Worm (Caenorhabditis elegans): Measurements from ENCODE around the gene jhdm-1.

The jhdm-1 gene

ce11 chrIII:6420995-6421404, 33.3 kb upstream of the jhdm-1 start (continued):
- peak; percentile 89 for TF ChIP-seq repo-1 (tag; optimal IDR thresholded peaks at IDR 0.05)
- no peak for TF ChIP-seq bed-2 (GFP tag; IDR thresholded peaks at IDR 0.05)
- TF ChIP-seq F55B11.4 (tag; optimal IDR thresholded peaks at IDR 0.05; ENCODE audit: borderline replicate concordance, insufficient read depth): no peak
- TF ChIP-seq akir-1 (GFP tag; optimal IDR thresholded peaks at IDR 0.05): no peak
- TF ChIP-seq ztf-26 (tag; optimal IDR thresholded peaks at IDR 0.05): peak; percentile 88
- peak; percentile 35; the same call in 1 of the 2 replicates for TF ChIP-seq Y95B8A.8 (GFP tag; IDR thresholded peaks at IDR 0.05)
- no peak for TF ChIP-seq B0035.1 (tag; optimal IDR thresholded peaks at IDR 0.05)
- no peak for TF ChIP-seq F39B2.1 (GFP tag; IDR thresholded peaks at IDR 0.05)
- TF ChIP-seq lsl-1 (GFP tag; optimal IDR thresholded peaks at IDR 0.05): no peak
- TF ChIP-seq mel-28 (tag; optimal IDR thresholded peaks at IDR 0.05; ENCODE audit: borderline replicate concordance): no peak
- peak; percentile 50; the same call in 1 of the 2 replicates for TF ChIP-seq madf-6 (GFP tag; IDR thresholded peaks at IDR 0.05)
- no peak for TF ChIP-seq rpc-1 (optimal IDR thresholded peaks at IDR 0.05)
- TF ChIP-seq rpc-1 (tag; optimal IDR thresholded peaks at IDR 0.05): no peak
- TF ChIP-seq attf-6 (GFP tag; IDR thresholded peaks at IDR 0.05): no peak
- peak; percentile 88 for TF ChIP-seq somi-1 (GFP tag; optimal IDR thresholded peaks at IDR 0.05)
- TF ChIP-seq nfyb-1 (GFP tag; IDR thresholded peaks at IDR 0.05): peak; percentile 90
- TF ChIP-seq F10E7.11 (tag; optimal IDR thresholded peaks at IDR 0.05): no peak
- peak; percentile 41; the same call in 1 of the 2 replicates for TF ChIP-seq rcor-1 (GFP tag; IDR thresholded peaks at IDR 0.05)
- peak; percentile 74 for TF ChIP-seq ets-4 (GFP tag; optimal IDR thresholded peaks at IDR 0.05)
- TF ChIP-seq pha-4 (tag; optimal IDR thresholded peaks at IDR 0.05): no peak
- TF ChIP-seq hrde-1 (tag; optimal IDR thresholded peaks at IDR 0.05; ENCODE audit: borderline replicate concordance): no peak
- TF ChIP-seq sea-2 (GFP tag; IDR thresholded peaks at IDR 0.05): no peak
- TF ChIP-seq mcd-1 (GFP tag; IDR thresholded peaks at IDR 0.05): peak; percentile 81
- no peak for TF ChIP-seq aptf-3 (GFP tag; IDR thresholded peaks at IDR 0.05)
- TF ChIP-seq Y53G8AR.9 (GFP tag; conservative IDR thresholded peaks at IDR 0.05): no peak
- TF ChIP-seq Y79H2A.3 (GFP tag; conservative IDR thresholded peaks at IDR 0.05): no peak
- no peak for TF ChIP-seq snpc-4 (GFP tag; optimal IDR thresholded peaks at IDR 0.05)
- TF ChIP-seq snpc-4 (tag; optimal IDR thresholded peaks at IDR 0.05): peak in 2 of 4 experiments; percentile 56 to 60
- TF ChIP-seq nfya-2 (GFP tag; IDR thresholded peaks at IDR 0.05): no peak
- no peak for TF ChIP-seq ceh-79 (tag; optimal IDR thresholded peaks at IDR 0.05)
- no peak for TF ChIP-seq F37B4.10 (GFP tag; IDR thresholded peaks at IDR 0.05)
- no peak for TF ChIP-seq hlh-26 (GFP tag; conservative IDR thresholded peaks at IDR 0.05)
- TF ChIP-seq mes-4 (tag; optimal IDR thresholded peaks at IDR 0.05): no peak
- TF ChIP-seq ceh-100 (GFP tag; IDR thresholded peaks at IDR 0.05): peak; percentile 51
- TF ChIP-seq aptf-2 (GFP tag; conservative IDR thresholded peaks at IDR 0.05): no peak
- no peak for TF ChIP-seq nhr-120 (GFP tag; IDR thresholded peaks at IDR 0.05)
- TF ChIP-seq dpl-1 (GFP tag; optimal IDR thresholded peaks at IDR 0.05): no peak
- no peak for TF ChIP-seq snpc-3.4 (tag; optimal IDR thresholded peaks at IDR 0.05)
- peak; percentile 66 for TF ChIP-seq lin-26 (GFP tag; IDR thresholded peaks at IDR 0.05)
- TF ChIP-seq nhr-27 (tag; optimal IDR thresholded peaks at IDR 0.05): no peak
- peak; percentile 75 for TF ChIP-seq nhr-80 (tag; optimal IDR thresholded peaks at IDR 0.05)
- TF ChIP-seq F33H1.4 (GFP tag; IDR thresholded peaks at IDR 0.05): no peak
- TF ChIP-seq lin-40 (tag; optimal IDR thresholded peaks at IDR 0.05): peak; percentile 90
- TF ChIP-seq hmg-20 (GFP tag; IDR thresholded peaks at IDR 0.05): peak; percentile 24; the same call in 1 of the 2 replicates
- TF ChIP-seq ZK185.1 (tag; optimal IDR thresholded peaks at IDR 0.05; ENCODE audit: poor library complexity, severe bottlenecking): peak; percentile 69
- TF ChIP-seq B0336.3 (GFP tag; IDR thresholded peaks at IDR 0.05): peak; percentile 88
- peak; percentile 60 for TF ChIP-seq ztf-22 (GFP tag; optimal IDR thresholded peaks at IDR 0.05)
- no peak for TF ChIP-seq C17E4.6 (GFP tag; IDR thresholded peaks at IDR 0.05)
- TF ChIP-seq egrh-3 (GFP tag; IDR thresholded peaks at IDR 0.05): no peak
- no peak for TF ChIP-seq madf-8 (GFP tag; conservative IDR thresholded peaks at IDR 0.05)
